Fruit fly (Drosophila melanogaster): ENCODE measurements around the gene Mondo.

dm6 chr2L:21316716-21317115 is 6.9 kb upstream of the Mondo start:
- TF ChIP-seq insv (optimal IDR thresholded peaks at IDR 0.05) (no peak), Sin3A (optimal IDR thresholded peaks at IDR 0.05) (no peak)

Measured in Kc167 (cell line).